Worm (Caenorhabditis elegans): Measurements from ENCODE around the gene pcs-1.

pcs-1 gene

DNA sequence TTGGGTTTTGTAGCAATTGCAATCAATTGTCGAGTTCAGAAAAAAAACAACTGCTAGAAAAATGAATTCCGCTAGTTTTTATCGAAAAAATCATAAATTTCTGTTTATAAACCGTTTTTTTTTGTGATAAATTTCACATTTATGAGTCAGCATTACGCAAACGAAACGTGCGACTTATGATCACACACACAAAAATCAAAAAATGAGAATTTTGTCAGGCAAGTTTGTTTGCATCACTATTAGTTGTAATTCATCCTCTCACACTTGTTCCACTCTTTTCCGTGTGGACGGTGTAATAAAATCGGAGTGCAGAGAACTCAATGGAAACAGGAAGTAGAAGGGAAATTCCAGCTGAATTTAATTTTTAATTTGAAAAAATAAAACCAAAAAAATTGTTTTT lies at the start of gene pcs-1:
Gene pcs-1, minus strand, starts transcription at position 344 of the 400 bp plus-strand sequence.
- TF ChIP-seq W03F9.2 (tag; optimal IDR thresholded peaks at IDR 0.05) (no peak), him-1 (tag; optimal IDR thresholded peaks at IDR 0.05) (no peak)

DNA sequence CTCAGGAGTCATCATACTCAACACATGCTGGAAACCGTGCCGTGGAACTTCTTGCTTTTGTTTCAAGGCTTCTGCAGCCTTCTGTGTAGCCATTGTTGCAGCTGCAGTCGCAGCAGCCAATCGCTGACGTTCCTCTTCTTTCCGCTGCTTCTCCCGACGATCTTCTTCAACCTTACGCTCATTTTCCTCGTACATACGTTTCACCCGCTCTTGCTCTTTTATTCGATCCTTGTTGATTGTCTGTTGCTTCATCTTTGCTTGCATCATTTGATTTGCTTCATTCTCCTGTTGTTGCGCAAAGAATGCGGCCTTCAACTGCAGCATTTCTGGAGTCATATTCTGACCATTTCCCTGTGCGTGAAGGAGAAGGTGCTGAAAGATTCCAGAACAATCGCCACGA lies 45.1 kb upstream of the pcs-1 start:
- TF ChIP-seq dao-5 (tag; optimal IDR thresholded peaks at IDR 0.05), result no peak

DNA sequence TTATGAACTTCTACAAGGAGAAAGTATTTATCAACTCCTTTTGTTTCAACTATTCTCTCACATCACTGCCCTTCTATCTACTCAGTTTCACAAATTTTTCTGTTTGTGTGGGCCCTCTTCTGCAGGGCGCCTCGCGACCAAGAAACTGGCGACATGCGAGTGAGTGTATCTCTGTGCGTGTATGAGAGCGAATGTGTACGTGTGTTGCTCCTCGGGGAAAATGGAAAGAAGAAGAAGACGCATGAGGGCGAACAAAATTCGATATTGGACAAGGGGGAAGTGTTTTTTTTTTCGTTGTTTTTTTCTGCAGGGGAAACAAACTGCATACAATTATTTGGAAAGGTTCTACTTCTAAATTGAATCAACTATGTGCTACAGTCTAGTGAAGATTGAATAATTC lies 44.0 kb upstream of the pcs-1 start:
- peak; percentile 9 for TF ChIP-seq him-1 (tag; optimal IDR thresholded peaks at IDR 0.05)
- TF ChIP-seq dao-5 (tag; optimal IDR thresholded peaks at IDR 0.05), result no peak

DNA sequence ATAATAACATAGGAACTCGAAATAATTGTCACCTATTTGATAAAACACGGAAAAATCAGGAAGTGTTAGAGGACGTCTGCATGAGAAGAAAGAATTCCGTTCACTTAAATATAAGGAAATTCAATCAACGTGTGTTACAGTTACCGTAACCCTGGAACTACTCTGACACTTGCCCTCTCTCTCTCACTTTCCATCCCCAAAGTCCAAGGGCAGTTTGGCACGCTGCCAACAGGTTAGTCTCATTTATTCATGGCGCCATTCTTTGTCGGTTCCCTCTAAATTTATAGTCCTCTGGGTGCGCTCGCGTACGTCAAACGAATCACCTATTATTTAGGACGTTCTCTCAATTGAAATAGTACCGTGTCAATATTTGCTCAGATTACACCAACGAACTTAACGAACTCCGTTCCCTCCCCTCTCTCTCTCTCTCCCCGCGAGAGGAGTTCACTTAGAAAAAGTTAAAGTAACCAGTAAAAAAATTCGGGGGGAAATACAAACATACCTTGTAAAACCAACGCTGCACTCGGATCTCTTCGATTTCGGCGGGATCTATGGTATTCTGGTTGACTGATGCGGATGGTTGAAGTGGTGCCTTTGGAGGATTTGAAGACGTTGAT lies 43.2 kb upstream of the pcs-1 start:
- TF ChIP-seq dao-5 (tag; optimal IDR thresholded peaks at IDR 0.05) (no peak), W03F9.2 (tag; optimal IDR thresholded peaks at IDR 0.05) (no peak), him-1 (tag; optimal IDR thresholded peaks at IDR 0.05) (no peak)

DNA sequence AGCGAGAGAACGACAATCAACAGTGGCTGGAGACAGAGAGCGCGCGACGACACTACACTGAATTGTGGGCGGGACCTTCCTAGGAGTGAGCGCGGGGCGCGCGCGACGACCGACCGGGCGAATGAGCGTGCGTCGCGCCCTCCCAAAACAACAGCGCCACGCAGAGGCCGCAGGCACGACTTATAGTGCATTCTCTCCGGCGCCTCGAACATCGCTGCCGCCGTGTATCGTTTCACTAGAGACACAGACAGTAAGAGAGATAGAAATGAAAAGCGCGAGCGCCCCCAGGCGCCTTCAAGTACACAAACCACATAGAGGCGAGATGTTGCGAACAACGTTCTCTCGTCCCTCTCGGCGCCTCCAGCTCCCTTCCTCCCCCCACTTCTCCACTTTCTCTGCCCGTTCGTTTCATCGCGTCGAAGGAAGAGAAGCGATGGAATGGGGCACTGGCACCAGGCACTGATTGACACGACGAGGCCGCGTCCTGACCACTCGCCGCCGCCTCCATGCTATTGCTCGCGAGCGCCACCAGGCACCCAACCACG lies 42.4 kb upstream of the pcs-1 start:
- peak; percentile 71 for TF ChIP-seq him-1 (tag; optimal IDR thresholded peaks at IDR 0.05)
- TF ChIP-seq W03F9.2 (tag; optimal IDR thresholded peaks at IDR 0.05), result peak; percentile 42
- TF ChIP-seq dao-5 (tag; optimal IDR thresholded peaks at IDR 0.05), result peak; percentile 53

DNA sequence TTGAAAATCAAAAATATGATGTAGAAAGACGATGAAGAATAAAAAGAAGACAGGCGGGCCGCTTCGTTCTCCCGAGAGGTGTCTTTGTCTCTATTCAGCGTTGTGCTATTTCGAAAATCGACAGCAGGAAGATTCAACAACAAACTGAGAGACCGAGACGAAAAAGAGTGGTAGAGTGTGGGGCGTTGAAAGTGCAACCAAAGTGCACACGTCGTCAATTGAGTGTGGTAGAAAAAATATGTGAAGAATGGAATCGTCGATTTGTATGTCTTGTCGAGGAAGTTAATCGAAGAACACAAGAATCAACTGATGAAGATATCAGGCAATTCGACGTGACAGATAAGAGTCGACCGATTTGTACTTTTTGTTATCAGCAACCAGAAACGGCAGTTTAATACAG lies 41.6 kb upstream of the pcs-1 start:
- TF ChIP-seq him-1 (tag; optimal IDR thresholded peaks at IDR 0.05), result no peak
- TF ChIP-seq W03F9.2 (tag; optimal IDR thresholded peaks at IDR 0.05), result no peak
- TF ChIP-seq dao-5 (tag; optimal IDR thresholded peaks at IDR 0.05), result no peak

DNA sequence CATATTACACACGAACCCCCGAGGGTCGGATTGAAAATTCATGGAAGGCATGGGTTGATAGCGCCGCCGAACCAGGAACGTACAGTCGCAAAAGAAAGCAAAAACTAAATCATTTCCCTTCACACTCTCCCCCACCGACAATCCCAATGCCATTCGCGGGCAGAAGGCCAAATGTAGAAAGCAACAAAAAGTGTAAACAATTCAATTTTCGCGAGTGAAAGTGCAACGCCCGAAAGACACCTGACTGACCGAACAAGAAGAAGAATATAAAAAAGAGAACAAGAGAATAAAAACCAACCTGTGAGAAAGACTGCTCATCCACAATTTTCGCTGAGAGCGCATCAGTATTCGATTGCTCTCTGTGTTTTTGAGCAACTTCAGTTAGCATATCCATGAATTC lies 40.2 kb upstream of the pcs-1 start:
- TF ChIP-seq him-1 (tag; optimal IDR thresholded peaks at IDR 0.05), result no peak
- no peak for TF ChIP-seq W03F9.2 (tag; optimal IDR thresholded peaks at IDR 0.05)
- TF ChIP-seq dao-5 (tag; optimal IDR thresholded peaks at IDR 0.05), result no peak

DNA sequence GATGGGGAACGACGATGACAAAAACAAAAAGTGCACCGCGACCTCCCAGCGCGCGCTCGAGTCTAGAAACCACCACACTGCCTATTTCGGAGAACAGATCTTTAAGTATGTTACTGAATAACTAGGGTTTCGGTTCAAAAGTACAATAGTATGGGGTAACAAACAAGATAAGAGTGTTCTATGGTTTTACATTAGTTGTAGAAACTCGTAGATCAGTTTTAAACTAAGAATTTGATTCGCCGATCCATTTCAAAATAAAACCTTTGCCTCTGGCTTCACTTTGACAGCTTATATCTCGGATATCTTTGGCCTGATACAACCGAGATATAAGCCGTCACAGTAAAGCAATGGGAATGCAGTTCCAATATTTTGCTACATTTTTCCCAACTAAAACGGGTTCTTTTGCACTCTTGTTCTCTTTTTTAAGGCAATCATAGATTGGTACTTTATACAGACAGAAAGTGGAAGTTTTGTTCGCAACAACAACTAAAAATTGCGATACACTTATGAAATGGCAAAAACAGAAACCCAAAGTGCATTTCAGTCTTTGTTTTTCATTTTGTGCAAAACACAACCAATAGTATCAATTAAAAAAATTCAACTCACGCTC lies 38.9 kb upstream of the pcs-1 start:
- TF ChIP-seq dao-5 (tag; optimal IDR thresholded peaks at IDR 0.05), result no peak
- no peak for TF ChIP-seq him-1 (tag; optimal IDR thresholded peaks at IDR 0.05)
- no peak for TF ChIP-seq W03F9.2 (tag; optimal IDR thresholded peaks at IDR 0.05)

DNA sequence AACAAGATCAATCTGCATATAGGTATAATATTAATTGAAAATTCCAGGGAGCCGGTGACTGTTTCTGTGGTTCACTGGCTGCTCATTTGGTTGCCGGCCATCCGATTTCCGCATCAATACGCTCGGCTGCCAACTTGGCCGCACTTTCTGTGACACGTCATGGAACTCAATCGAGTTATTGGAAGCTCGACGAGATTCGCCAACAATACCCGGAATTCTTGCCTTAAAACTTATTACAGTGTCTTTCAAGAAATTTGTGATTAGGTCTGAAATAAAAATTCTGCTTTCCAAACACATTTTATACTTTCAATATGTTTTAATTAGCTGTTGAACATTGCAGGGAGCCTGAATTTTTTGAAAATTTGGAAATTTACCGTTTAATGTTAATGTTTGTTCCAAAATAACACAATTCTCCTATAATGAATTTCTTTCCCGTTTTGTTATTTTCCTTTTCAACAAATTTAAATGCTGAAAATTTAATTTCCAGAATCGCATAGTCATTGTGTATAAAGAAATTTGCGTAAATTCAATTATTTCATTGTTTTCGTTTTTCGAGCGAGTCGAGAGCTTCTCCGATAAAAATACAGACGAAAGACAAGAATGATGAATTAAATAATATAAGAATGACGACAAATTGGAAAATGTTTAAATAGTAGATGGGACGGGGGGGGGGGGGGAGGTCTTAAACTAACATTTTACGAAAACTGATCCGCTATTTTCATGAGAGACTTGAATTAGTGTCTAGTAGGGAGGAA lies 36.7 kb upstream of the pcs-1 start:
- TF ChIP-seq dao-5 (tag; optimal IDR thresholded peaks at IDR 0.05), result no peak
- TF ChIP-seq him-1 (tag; optimal IDR thresholded peaks at IDR 0.05), result no peak
- TF ChIP-seq W03F9.2 (tag; optimal IDR thresholded peaks at IDR 0.05), result no peak

DNA sequence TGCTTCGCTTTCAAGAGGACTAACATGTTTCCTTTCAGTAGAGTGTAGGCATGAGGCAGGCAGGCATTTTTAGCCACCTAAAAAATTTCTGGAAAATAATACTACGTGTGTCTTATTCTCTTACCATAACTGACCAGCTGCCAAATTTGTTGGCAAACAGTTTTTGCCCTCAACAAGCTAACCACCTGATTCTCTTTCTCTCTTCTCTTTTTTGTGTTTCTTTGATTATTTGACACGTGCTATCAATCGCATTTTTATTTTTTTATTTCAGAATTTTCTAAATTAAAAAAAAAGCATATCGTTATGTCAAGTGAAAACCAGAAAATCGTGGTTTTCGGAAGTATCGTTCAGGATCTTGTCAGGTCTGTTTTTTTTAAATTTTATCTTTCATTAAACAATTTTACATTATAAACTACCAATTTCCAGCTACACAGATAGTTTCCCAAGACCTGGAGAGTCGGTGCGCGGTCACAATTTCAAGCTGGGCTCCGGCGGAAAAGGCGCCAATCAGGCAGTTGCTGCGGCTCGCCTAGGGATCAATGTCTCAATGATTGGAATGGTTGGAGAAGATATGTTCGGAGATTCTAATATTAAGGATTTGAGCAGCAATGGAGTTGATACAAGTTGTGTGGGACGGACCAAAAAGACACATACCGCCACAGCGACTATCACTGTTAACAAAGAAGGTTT lies 34.6 kb upstream of the pcs-1 start, which contains the start of gene F07A11.5:
Gene F07A11.5, plus strand, starts transcription at position 267 of the 690 bp plus-strand sequence.
- no peak for TF ChIP-seq W03F9.2 (tag; optimal IDR thresholded peaks at IDR 0.05)
- TF ChIP-seq him-1 (tag; optimal IDR thresholded peaks at IDR 0.05), result no peak
- TF ChIP-seq dao-5 (tag; optimal IDR thresholded peaks at IDR 0.05), result no peak

DNA sequence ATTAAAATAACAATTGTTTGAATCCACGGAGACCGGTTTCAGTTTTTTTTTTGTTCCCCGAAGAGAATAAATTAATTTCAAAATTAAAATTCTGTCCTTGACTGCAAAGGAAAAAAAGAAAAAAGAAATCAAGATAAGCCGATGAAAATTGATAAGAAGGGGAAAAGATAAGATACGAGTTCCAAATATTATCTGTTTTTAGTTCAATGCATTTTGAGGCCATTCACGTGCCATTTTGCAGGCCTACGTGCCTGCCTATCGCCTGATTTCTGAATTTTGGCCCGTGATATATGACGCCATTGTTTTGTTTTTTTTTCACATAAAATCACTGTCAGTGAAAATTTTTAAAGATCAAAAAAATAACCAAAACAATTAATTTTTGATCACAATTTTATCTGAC lies 33.9 kb upstream of the pcs-1 start:
- TF ChIP-seq him-1 (tag; optimal IDR thresholded peaks at IDR 0.05) (no peak), W03F9.2 (tag; optimal IDR thresholded peaks at IDR 0.05) (no peak), dao-5 (tag; optimal IDR thresholded peaks at IDR 0.05) (no peak)

DNA sequence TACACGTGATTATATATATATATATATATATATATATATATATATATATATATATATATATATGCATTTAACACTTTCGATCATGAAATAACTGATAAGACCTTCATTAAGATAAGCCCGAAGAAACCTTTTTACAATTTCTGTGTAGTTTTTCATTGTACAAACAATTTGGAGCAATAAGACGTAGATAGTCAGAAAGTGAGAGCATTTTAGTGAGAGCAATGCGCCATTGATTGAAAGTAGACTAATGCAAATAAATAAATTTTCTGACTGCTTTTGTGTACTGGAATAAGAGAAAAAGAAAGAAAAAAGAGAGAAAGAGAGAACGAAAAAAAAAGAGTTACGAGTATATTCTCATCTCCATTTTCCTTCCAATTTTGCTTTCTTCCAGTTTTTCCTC lies 27.1 kb upstream of the pcs-1 start:
- TF ChIP-seq dao-5 (tag; optimal IDR thresholded peaks at IDR 0.05) (no peak), W03F9.2 (tag; optimal IDR thresholded peaks at IDR 0.05) (no peak), him-1 (tag; optimal IDR thresholded peaks at IDR 0.05) (no peak)

DNA sequence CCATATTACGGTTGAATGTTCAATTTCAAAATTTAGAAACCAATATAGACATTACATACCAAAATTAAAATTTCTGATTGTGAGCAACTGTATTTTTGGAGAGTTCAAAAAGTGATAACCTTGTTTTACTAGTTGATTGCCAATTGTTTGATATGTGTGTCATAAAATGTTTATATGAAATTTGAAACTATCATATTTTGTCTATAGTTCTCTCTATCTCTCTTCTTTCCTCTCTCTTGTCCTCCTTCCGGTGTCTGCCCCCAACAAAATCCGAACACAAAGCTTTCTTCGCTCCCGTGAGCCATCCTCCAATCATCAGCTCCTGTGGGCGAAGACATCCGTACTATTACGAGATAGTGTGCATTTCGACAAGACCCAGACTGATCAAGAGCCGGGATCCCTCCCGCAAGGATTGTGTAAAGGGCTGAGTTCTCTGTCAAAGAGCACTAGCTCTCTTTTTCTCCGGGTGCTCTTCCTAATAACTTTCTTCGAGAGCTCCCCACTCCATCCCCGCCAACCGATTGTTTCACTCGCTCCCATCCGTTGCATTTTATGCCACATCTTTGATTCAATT lies 24.9 kb upstream of the pcs-1 start:
- TF ChIP-seq him-1 (tag; optimal IDR thresholded peaks at IDR 0.05), result no peak

DNA sequence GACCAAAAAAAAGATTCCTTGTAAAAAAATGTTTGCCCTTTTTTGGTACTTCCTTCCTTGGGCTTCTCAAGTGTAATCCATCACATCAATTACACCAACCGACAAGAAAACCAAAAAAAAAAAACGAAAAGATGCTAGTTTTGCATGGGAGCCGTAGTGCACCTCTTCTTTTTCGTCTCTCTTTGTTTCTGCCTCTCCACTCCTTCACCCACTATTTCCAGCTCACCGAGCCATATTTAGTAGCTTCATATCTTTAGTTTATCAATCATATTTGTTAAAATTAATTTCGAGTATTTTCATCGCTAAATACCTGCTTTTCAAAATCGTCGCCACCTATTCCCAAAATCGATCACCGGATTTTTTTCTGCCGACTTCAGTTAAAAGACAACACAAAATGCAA lies 23.2 kb upstream of the pcs-1 start, which contains the start of gene F07A11.4:
Gene F07A11.4, plus strand, starts transcription at position 301 of the 400 bp plus-strand sequence.
- TF ChIP-seq him-1 (tag; optimal IDR thresholded peaks at IDR 0.05), result no peak
- no peak for TF ChIP-seq dao-5 (tag; optimal IDR thresholded peaks at IDR 0.05)
